Worm (Caenorhabditis elegans) whole organism, L2 larva: Measurements from ENCODE around the gene F53H1.4.

Experiments used
- elt-3 ChIP-seq: sonication (generic microtip); optimal IDR thresholded peaks from 2 replicates; lab custom pipeline; 2017; ENCODE audit warnings: missing biosample characterization, missing genetic modification characterization
- nhr-11 ChIP-seq: fragments of 150-350 bp; optimal IDR thresholded peaks from 2 replicates; lab custom pipeline; 2014; ENCODE audit warnings: missing biosample characterization, missing genetic modification characterization
- nhr-12 ChIP-seq: fragments of 150-350 bp; optimal IDR thresholded peaks from 2 replicates; lab custom pipeline; 2014; ENCODE audit warnings: missing biosample characterization, missing genetic modification characterization
- nhr-23 ChIP-seq: fragments of 150-350 bp; optimal IDR thresholded peaks from 2 replicates; lab custom pipeline; 2014; ENCODE audit warnings: missing biosample characterization, missing genetic modification reagents, missing genetic modification characterization
- sma-9 ChIP-seq, 2 experiments: fragments of 150-350 bp in 1 of 2; sonication (generic microtip) in 1 of 2; optimal IDR thresholded peaks; 2 replicates each; lab custom pipeline; 2014 to 2016; ENCODE audit warnings: missing genetic modification characterization in 2 of 2, mild to moderate bottlenecking in 1 of 2, missing biosample characterization in 1 of 2, missing compliant biosample characterization in 1 of 2, missing genetic modification reagents in 1 of 2, moderate library complexity in 1 of 2
- unc-62 ChIP-seq: fragments of 150-350 bp; optimal IDR thresholded peaks from 2 replicates; lab custom pipeline; 2014; ENCODE audit warnings: missing biosample characterization, missing genetic modification reagents, missing genetic modification characterization

- TF ChIP-seq nhr-11 (tag; lab: Kevin White, UChicago): no peak
- TF ChIP-seq elt-3 (tag; lab: Kevin White, UChicago): no peak
- no peak for TF ChIP-seq unc-62 (GFP tag; lab: Kevin White, UChicago)
- no peak for TF ChIP-seq sma-9 (GFP tag; optimal IDR thresholded peaks at IDR 0.05; lab: Kevin White, UChicago)
- no peak for TF ChIP-seq sma-9 (tag; optimal IDR thresholded peaks at IDR 0.05; lab: Kevin White, UChicago)
- TF ChIP-seq nhr-23: no peak
- no peak for TF ChIP-seq nhr-12
Observed at ce11 chrIV:1275910-1276309, 34.1 kb upstream of the F53H1.4 start.
